Fruit fly (Drosophila melanogaster) whole organism, embryonic: ENCODE results near the gene CG15506.

Source experiments
- Atf3 ChIP-seq: fragments of 200-800 bp; sonication (Bioruptor generic); optimal IDR thresholded peaks from 3 replicates; lab custom pipeline; 2016; ENCODE audit warnings: missing biosample characterization, missing genetic modification characterization
- CG10366 ChIP-seq: fragments of 200-800 bp; sonication (Bioruptor generic); IDR thresholded peaks from 2 replicates; pipeline ENCODE4 v1.3.6; 2022; ENCODE audit warnings: missing biosample characterization, missing genetic modification characterization
- CG10431 ChIP-seq: fragments of 200-800 bp; sonication (Bioruptor generic); optimal IDR thresholded peaks from 3 replicates; lab custom pipeline; 2018; ENCODE audit warnings: missing biosample characterization, mild to moderate bottlenecking, missing genetic modification characterization
- CG10979 ChIP-seq: fragments of 200-800 bp; sonication (Bioruptor generic); optimal IDR thresholded peaks from 2 replicates; lab custom pipeline; 2018; ENCODE audit warnings: missing biosample characterization, mild to moderate bottlenecking, missing genetic modification characterization, moderate library complexity
- CG12744 ChIP-seq: fragments of 200-800 bp; sonication (Bioruptor generic); optimal IDR thresholded peaks from 2 replicates; lab custom pipeline; 2016; ENCODE audit warnings: missing biosample characterization, missing genetic modification characterization
- CG13296 ChIP-seq: fragments of 200-800 bp; sonication (Bioruptor generic); optimal IDR thresholded peaks from 3 replicates; lab custom pipeline; 2018; ENCODE audit warnings: missing biosample characterization, mild to moderate bottlenecking, missing genetic modification characterization
- CG18262 ChIP-seq: fragments of 200-800 bp; optimal IDR thresholded peaks from 3 replicates; lab custom pipeline; 2019; ENCODE audit warnings: missing biosample characterization, mild to moderate bottlenecking, missing genetic modification characterization, moderate library complexity
- CG32767 ChIP-seq: fragments of 200-800 bp; sonication (Bioruptor generic); IDR thresholded peaks from 2 replicates; pipeline ENCODE4 v1.3.6; 2022; ENCODE audit warnings: missing biosample characterization, missing genetic modification characterization
- CG34224 ChIP-seq: fragments of 200-800 bp; sonication (Bioruptor generic); IDR thresholded peaks from 3 replicates; pipeline ENCODE4 v1.3.6; 2022; ENCODE audit warnings: missing biosample characterization, missing genetic modification characterization; ENCODE audit not compliant: partially characterized antibody
- CG7556 ChIP-seq: fragments of 200-800 bp; sonication (Bioruptor generic); optimal IDR thresholded peaks from 2 replicates; lab custom pipeline; 2017; ENCODE audit warnings: missing biosample characterization, mild to moderate bottlenecking, missing genetic modification characterization
- CG7987 ChIP-seq: fragments of 200-800 bp; sonication (Bioruptor generic); optimal IDR thresholded peaks from 2 replicates; lab custom pipeline; 2018; ENCODE audit warnings: missing biosample characterization, mild to moderate bottlenecking, missing genetic modification characterization, moderate library complexity
- CG9215 ChIP-seq: fragments of 200-800 bp; sonication (Bioruptor generic); IDR thresholded peaks from 2 replicates; pipeline ENCODE4 v1.3.6; 2022; ENCODE audit warnings: missing biosample characterization, missing genetic modification characterization
- CG9817 ChIP-seq: fragments of 200-800 bp; sonication (Bioruptor generic); optimal IDR thresholded peaks from 2 replicates; lab custom pipeline; 2018; ENCODE audit warnings: missing biosample characterization, mild to moderate bottlenecking, missing genetic modification characterization, moderate library complexity
- CTCF ChIP-seq: fragments of 200-800 bp; sonication (Bioruptor generic); optimal IDR thresholded peaks from 2 replicates; lab custom pipeline; 2017; ENCODE audit warnings: missing biosample characterization, mild to moderate bottlenecking, missing genetic modification characterization, moderate library complexity
- Dbx ChIP-seq: fragments of 200-800 bp; sonication (Bioruptor generic); IDR thresholded peaks from 3 replicates; pipeline ENCODE4 v1.3.6; 2022; ENCODE audit warnings: missing biosample characterization, missing genetic modification characterization
- Ets65A ChIP-seq: fragments of 200-800 bp; sonication (Bioruptor generic); peaks from one replicate; lab custom pipeline; 2016; ENCODE audit warnings: missing biosample characterization, missing genetic modification characterization
- Gug ChIP-seq: fragments of 200-800 bp; sonication (Bioruptor generic); IDR thresholded peaks from 4 replicates; pipeline ENCODE4 v1.3.6; 2022; ENCODE audit warnings: missing biosample characterization, missing genetic modification characterization
- H15 ChIP-seq: fragments of 200-800 bp; sonication (Bioruptor generic); IDR thresholded peaks from 3 replicates; pipeline ENCODE4 v1.3.6; 2022; ENCODE audit warnings: missing biosample characterization, missing genetic modification characterization
- Hr78 ChIP-seq, 2 experiments: fragments of 200-800 bp in 1 of 2; fragments of >200 bp in 1 of 2; sonication (Bioruptor generic) in 1 of 2; optimal IDR thresholded peaks; 2 replicates each; lab custom pipeline; 2017 to 2019; ENCODE audit warnings: missing biosample characterization in 2 of 2, missing genetic modification characterization in 2 of 2, mild to moderate bottlenecking in 1 of 2, moderate library complexity in 1 of 2
- Lim3 ChIP-seq: fragments of 200-800 bp; sonication (Bioruptor generic); IDR thresholded peaks from 2 replicates; pipeline ENCODE4 v1.3.6; 2022; ENCODE audit warnings: missing biosample characterization, missing genetic modification characterization
- MTF-1 ChIP-seq: fragments of 200-800 bp; sonication (Bioruptor generic); optimal IDR thresholded peaks from 2 replicates; lab custom pipeline; 2018; ENCODE audit warnings: missing biosample characterization, mild to moderate bottlenecking, missing genetic modification characterization, borderline replicate concordance
- NC2α ChIP-seq: fragments of 200-800 bp; sonication (Bioruptor generic); optimal IDR thresholded peaks from 2 replicates; lab custom pipeline; 2016; ENCODE audit warnings: missing biosample characterization, missing genetic modification characterization
- Nf-YA ChIP-seq: fragments of 200-800 bp; sonication (Bioruptor generic); IDR thresholded peaks from 2 replicates; pipeline ENCODE4 v1.3.6; 2022; ENCODE audit warnings: missing biosample characterization, missing genetic modification characterization
- Nf-YB ChIP-seq: fragments of 200-800 bp; sonication (Bioruptor generic); optimal IDR thresholded peaks from 3 replicates; lab custom pipeline; 2019; ENCODE audit warnings: missing biosample characterization, mild to moderate bottlenecking, missing genetic modification characterization, moderate library complexity
- Nf-YC ChIP-seq: fragments of 200-800 bp; optimal IDR thresholded peaks from 3 replicates; lab custom pipeline; 2019; ENCODE audit warnings: missing biosample characterization, mild to moderate bottlenecking, missing genetic modification characterization, moderate library complexity
- ap ChIP-seq: fragments of 200-800 bp; sonication (Bioruptor generic); IDR thresholded peaks from 2 replicates; pipeline ENCODE4 v1.3.6; 2022; ENCODE audit warnings: missing biosample characterization, missing genetic modification characterization
- bsh ChIP-seq, 2 experiments: fragments of 200-800 bp; sonication (Bioruptor generic); optimal IDR thresholded peaks; 2 replicates each; lab custom pipeline; 2017 to 2018; ENCODE audit warnings: mild to moderate bottlenecking in 2 of 2, missing biosample characterization in 2 of 2, missing genetic modification characterization in 2 of 2, moderate library complexity in 1 of 2
- cato ChIP-seq: fragments of 200-800 bp; sonication (Bioruptor generic); optimal IDR thresholded peaks from 2 replicates; lab custom pipeline; 2016; ENCODE audit warnings: missing biosample characterization, missing genetic modification characterization, borderline replicate concordance
- chif ChIP-seq, 2 experiments: fragments of 200-800 bp; sonication (Bioruptor generic); optimal IDR thresholded peaks; 3 replicates each; lab custom pipeline; 2016; ENCODE audit warnings: missing biosample characterization in 2 of 2, missing genetic modification characterization in 2 of 2
- ci ChIP-seq: fragments of 200-800 bp; sonication (Bioruptor generic); IDR thresholded peaks from 3 replicates; pipeline ENCODE4 v1.3.6; 2022; ENCODE audit warnings: missing biosample characterization, missing genetic modification characterization
- croc ChIP-seq: fragments of 200-800 bp; sonication (Bioruptor generic); conservative IDR thresholded peaks from 3 replicates; pipeline ENCODE4 v1.3.6; 2022; ENCODE audit warnings: missing biosample characterization, missing genetic modification characterization
- dmrt99B ChIP-seq: fragments of 200-800 bp; sonication (Bioruptor generic); optimal IDR thresholded peaks from 2 replicates; lab custom pipeline; 2018; ENCODE audit warnings: missing biosample characterization, mild to moderate bottlenecking, missing genetic modification characterization, moderate library complexity
- fd96Cb ChIP-seq: fragments of 200-800 bp; sonication (Bioruptor generic); optimal IDR thresholded peaks from 2 replicates; lab custom pipeline; 2018; ENCODE audit warnings: missing biosample characterization, mild to moderate bottlenecking, missing genetic modification characterization, moderate library complexity
- gem ChIP-seq: fragments of 200-800 bp; sonication (Bioruptor generic); optimal IDR thresholded peaks from 2 replicates; lab custom pipeline; 2019; ENCODE audit warnings: missing biosample characterization, mild to moderate bottlenecking, missing genetic modification characterization, moderate library complexity
- ind ChIP-seq: fragments of 200-800 bp; sonication (Bioruptor generic); optimal IDR thresholded peaks from 3 replicates; lab custom pipeline; 2016; ENCODE audit warnings: missing biosample characterization, missing genetic modification characterization
- kah ChIP-seq: fragments of 200-800 bp; sonication (Bioruptor generic); optimal IDR thresholded peaks from 2 replicates; lab custom pipeline; 2018; ENCODE audit warnings: missing biosample characterization, mild to moderate bottlenecking, missing genetic modification characterization
- klu ChIP-seq: fragments of 200-800 bp; sonication (Bioruptor generic); IDR thresholded peaks from 2 replicates; pipeline ENCODE4 v1.3.6; 2022; ENCODE audit warnings: missing biosample characterization, missing genetic modification characterization
- lov ChIP-seq, 2 experiments: fragments of 200-800 bp in 1 of 2; fragments of >200 bp in 1 of 2; sonication (Bioruptor generic) in 1 of 2; IDR thresholded peaks in 1 of 2; optimal IDR thresholded peaks in 1 of 2; 2 replicates in 1 of 2; 3 replicates in 1 of 2; pipeline versions ENCODE4 v1.3.6 to Lab custom; 2017 to 2022; ENCODE audit warnings: missing biosample characterization in 1 of 2, missing genetic modification characterization in 1 of 2
- onecut ChIP-seq: fragments of 200-800 bp; sonication (Bioruptor generic); IDR thresholded peaks from 2 replicates; pipeline ENCODE4 v1.3.6; 2022; ENCODE audit warnings: missing biosample characterization, missing genetic modification characterization
- p53 ChIP-seq: fragments of 200-800 bp; sonication (Bioruptor generic); optimal IDR thresholded peaks from 2 replicates; lab custom pipeline; 2016; ENCODE audit warnings: missing biosample characterization, missing genetic modification characterization
- peb ChIP-seq: fragments of 200-800 bp; sonication (Bioruptor generic); IDR thresholded peaks from 2 replicates; pipeline ENCODE4 v1.3.6; 2022; ENCODE audit warnings: missing biosample characterization, missing genetic modification characterization
- psq ChIP-seq: fragments of 200-800 bp; sonication (Bioruptor generic); optimal IDR thresholded peaks from 2 replicates; lab custom pipeline; 2017; ENCODE audit warnings: missing biosample characterization, missing genetic modification characterization
- repo ChIP-seq: fragments of 200-800 bp; sonication (Bioruptor generic); optimal IDR thresholded peaks from 2 replicates; lab custom pipeline; 2016; ENCODE audit warnings: missing biosample characterization, missing genetic modification characterization
- salm ChIP-seq: fragments of 200-800 bp; sonication (Bioruptor generic); optimal IDR thresholded peaks from 2 replicates; lab custom pipeline; 2018; ENCODE audit warnings: missing biosample characterization, mild to moderate bottlenecking, missing genetic modification characterization
- sens ChIP-seq: fragments of 200-800 bp; sonication (Bioruptor generic); peaks from one replicate; lab custom pipeline; 2016; ENCODE audit warnings: missing biosample characterization, missing genetic modification characterization
- sim ChIP-seq: fragments of 200-800 bp; sonication (Bioruptor generic); IDR thresholded peaks from 2 replicates; pipeline ENCODE4 v1.3.6; 2022; ENCODE audit warnings: missing biosample characterization, missing genetic modification characterization
- slp2 ChIP-seq: fragments of 200-800 bp; sonication (Bioruptor generic); optimal IDR thresholded peaks from 2 replicates; lab custom pipeline; 2016; ENCODE audit warnings: missing biosample characterization, missing genetic modification characterization
- unc-4 ChIP-seq: fragments of 200-800 bp; sonication (Bioruptor generic); IDR thresholded peaks from 2 replicates; pipeline ENCODE4 v1.3.6; 2022; ENCODE audit warnings: missing biosample characterization, missing genetic modification characterization; ENCODE audit not compliant: partially characterized antibody
- wek ChIP-seq: fragments of 200-800 bp; sonication (Bioruptor generic); optimal IDR thresholded peaks from 3 replicates; lab custom pipeline; 2018; ENCODE audit warnings: missing biosample characterization, mild to moderate bottlenecking, missing genetic modification characterization, moderate library complexity

The CG15506 gene

dm6 chr3R:29699220-29699619, 19.2 kb upstream of the CG15506 start (continued):
- no peak for TF ChIP-seq CG12744 (GFP tag; lab: Kevin White, UChicago)
- peak; percentile 62 for TF ChIP-seq dmrt99B (tag; lab: Kevin White, UChicago)
- peak; percentile 65; the same call in 1 of the 3 replicates for TF ChIP-seq H15 (GFP tag; lab: Robert Waterston, UW)
- TF ChIP-seq CG7556 (GFP tag; lab: Kevin White, UChicago) = peak; percentile 32
- TF ChIP-seq CG10366 (GFP tag; lab: Robert Waterston, UW) = peak; percentile 35; the same call in 1 of the 2 replicates
- TF ChIP-seq ci (GFP tag; lab: Robert Waterston, UW) = peak; percentile 48; the same call in 1 of the 3 replicates
- TF ChIP-seq bsh (GFP tag; optimal IDR thresholded peaks at IDR 0.05; lab: Kevin White, UChicago) = peak in 1 of 2 experiments; percentile 50
- no peak for TF ChIP-seq CG10431 (GFP tag; lab: Kevin White, UChicago)
- TF ChIP-seq salm = peak; percentile 3
- no peak for TF ChIP-seq klu (GFP tag; lab: Robert Waterston, UW)
- peak; percentile 46; the same call in 1 of the 2 replicates for TF ChIP-seq CG9215 (GFP tag; lab: Robert Waterston, UW)
- TF ChIP-seq chif (GFP tag; optimal IDR thresholded peaks at IDR 0.05; lab: Kevin White, UChicago) = peak in 1 of 2 experiments; percentile 16

dm6 chr3R:29701739-29702138, 16.7 kb upstream of the CG15506 start:
- TF ChIP-seq Hr78 (GFP tag; optimal IDR thresholded peaks at IDR 0.05; lab: Kevin White, UChicago) (no peak), cato (GFP tag; lab: Kevin White, UChicago) (no peak), Dbx (GFP tag; lab: Robert Waterston, UW) (no peak), Gug (GFP tag; lab: Robert Waterston, UW) (no peak), CG7987 (GFP tag; lab: Kevin White, UChicago) (no peak), Atf3 (GFP tag; lab: Kevin White, UChicago) (no peak), onecut (GFP tag; lab: Robert Waterston, UW) (no peak), CG9817 (tag; lab: Kevin White, UChicago) (no peak), Nf-YB (GFP tag; lab: Kevin White, UChicago) (peak; percentile 75), fd96Cb (tag; lab: Kevin White, UChicago) (no peak), Nf-YC (tag; lab: Kevin White, UChicago) (peak; percentile 50), psq (GFP tag; lab: Kevin White, UChicago) (no peak)

DNA sequence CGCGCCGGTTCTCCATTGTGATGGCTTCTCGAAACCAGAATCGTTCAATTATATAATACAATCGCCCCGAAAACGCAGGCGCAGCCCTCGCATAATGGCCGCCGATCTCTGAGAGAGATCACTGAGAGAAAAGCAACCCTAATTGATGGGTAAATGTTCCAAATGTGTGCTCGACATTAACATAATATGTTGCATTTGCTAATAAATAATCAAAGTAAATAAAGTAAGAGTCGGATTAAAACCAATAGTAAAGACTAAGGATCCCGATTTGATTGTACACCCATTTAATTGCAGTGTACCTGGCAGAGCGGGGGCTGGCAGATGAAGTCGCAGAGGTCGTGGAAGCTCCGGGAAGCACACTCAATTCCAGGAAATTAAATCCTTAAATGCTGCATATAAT, 13.9 kb upstream of the CG15506 start:
- TF ChIP-seq CG34224 (no peak), unc-4 (GFP tag; lab: Robert Waterston, UW) (no peak), kah (GFP tag; lab: Kevin White, UChicago) (no peak), CG32767 (GFP tag; lab: Robert Waterston, UW) (no peak), gem (tag; lab: Kevin White, UChicago) (peak; percentile 13), repo (no peak), CTCF (GFP tag; lab: Kevin White, UChicago) (no peak), Lim3 (GFP tag; lab: Robert Waterston, UW) (no peak), Ets65A (GFP tag; lab: Kevin White, UChicago) (no peak), CG18262 (tag; lab: Kevin White, UChicago) (peak; percentile 13), ind (no peak), sim (GFP tag; lab: Robert Waterston, UW) (no peak), CG10979 (tag; lab: Kevin White, UChicago) (peak; percentile 29), ap (GFP tag; lab: Robert Waterston, UW) (no peak), Nf-YA (GFP tag; lab: Robert Waterston, UW) (no peak), MTF-1 (GFP tag; lab: Kevin White, UChicago) (no peak), p53 (GFP tag; lab: Kevin White, UChicago) (no peak), CG13296 (no peak), slp2 (GFP tag; lab: Kevin White, UChicago) (no peak), peb (no peak), lov (optimal IDR thresholded peaks at IDR 0.05; lab: Kevin White, UChicago) (no peak), lov (GFP tag; IDR thresholded peaks at IDR 0.05; lab: Robert Waterston, UW) (no peak), wek (no peak), sens (GFP tag; lab: Kevin White, UChicago) (peak; percentile 41), croc (GFP tag; lab: Robert Waterston, UW) (no peak), NC2α (GFP tag; lab: Kevin White, UChicago) (no peak)
